Worm (Caenorhabditis elegans) whole organism, L1 larva: ENCODE measurements around the gene sru-6.

Experiments used
- C16A3.4 ChIP-seq: fragments of 150-350 bp; optimal IDR thresholded peaks from 2 replicates; lab custom pipeline; 2014; ENCODE audit warnings: missing biosample characterization, missing genetic modification characterization
- Y116A8C.19 ChIP-seq: sonication (generic microtip); optimal IDR thresholded peaks from 2 replicates; lab custom pipeline; 2016; ENCODE audit warnings: missing compliant biosample characterization, missing genetic modification characterization, borderline replicate concordance
- blmp-1 ChIP-seq: fragments of 150-350 bp; optimal IDR thresholded peaks from 2 replicates; lab custom pipeline; 2014; ENCODE audit warnings: missing biosample characterization, missing genetic modification characterization
- ceh-8 ChIP-seq: fragments of 200-800 bp; sonication (Bioruptor generic); optimal IDR thresholded peaks from 2 replicates; lab custom pipeline; 2018; ENCODE audit warnings: mild to moderate bottlenecking, missing genetic modification characterization, moderate library complexity, missing compliant biosample characterization
- ceh-82 ChIP-seq, 3 experiments: fragments of 150-350 bp in 1 of 3; sonication (generic microtip) in 2 of 3; optimal IDR thresholded peaks; 2 replicates each; lab custom pipeline; 2014 to 2017; ENCODE audit warnings: missing biosample characterization in 3 of 3, missing genetic modification characterization in 3 of 3
- ceh-90 ChIP-seq: sonication (generic microtip); optimal IDR thresholded peaks from 2 replicates; lab custom pipeline; 2016; ENCODE audit warnings: missing genetic modification characterization, missing compliant biosample characterization
- dpl-1 ChIP-seq, 3 experiments: fragments of 150-350 bp in 2 of 3; sonication (generic microtip) in 1 of 3; optimal IDR thresholded peaks; 2 replicates each; lab custom pipeline; 2014 to 2017; ENCODE audit warnings: missing biosample characterization in 3 of 3, missing genetic modification characterization in 3 of 3, missing genetic modification reagents in 3 of 3
- dsc-1 ChIP-seq: sonication (generic microtip); optimal IDR thresholded peaks from 2 replicates; lab custom pipeline; 2016; ENCODE audit warnings: mild to moderate bottlenecking, missing genetic modification characterization, missing compliant biosample characterization
- efl-1 ChIP-seq, 4 experiments: fragments of 150-350 bp; optimal IDR thresholded peaks in 3 of 4; peaks in 1 of 4; 1 replicate in 1 of 4; 2 replicates in 3 of 4; lab custom pipeline; 2014; ENCODE audit warnings: missing biosample characterization in 2 of 4, missing genetic modification characterization in 2 of 4, missing genetic modification reagents in 2 of 4
- egl-13 ChIP-seq: sonication (generic microtip); optimal IDR thresholded peaks from 2 replicates; lab custom pipeline; 2016; ENCODE audit warnings: missing genotype, missing genetic modification reagents, missing genetic modification characterization, missing compliant biosample characterization
- egl-27 ChIP-seq, 2 experiments: fragments of 150-350 bp in 1 of 2; sonication (generic microtip); optimal IDR thresholded peaks; 3 replicates each; lab custom pipeline; 2017 to 2018; ENCODE audit warnings: missing biosample characterization in 2 of 2, missing genetic modification characterization in 2 of 2, missing genetic modification reagents in 2 of 2
- elt-2 ChIP-seq: sonication (generic microtip); optimal IDR thresholded peaks from 2 replicates; lab custom pipeline; 2016; ENCODE audit warnings: missing genetic modification characterization, mild to moderate bottlenecking, inconsistent platforms, missing compliant biosample characterization, missing genetic modification reagents
- elt-3 ChIP-seq, 6 experiments: fragments of 150-350 bp in 1 of 6; sonication (generic microtip); optimal IDR thresholded peaks; 2 replicates each; lab custom pipeline; 2017 to 2018; ENCODE audit warnings: missing biosample characterization in 6 of 6, missing genetic modification characterization in 6 of 6, inconsistent platforms in 1 of 6
- ets-5 ChIP-seq: fragments of 200-800 bp; sonication (Bioruptor generic); IDR thresholded peaks from 2 replicates; pipeline ENCODE4 v1.3.6; 2022; ENCODE audit warnings: missing genetic modification characterization, missing compliant biosample characterization
- fkh-4 ChIP-seq: sonication (generic microtip); optimal IDR thresholded peaks from 2 replicates; lab custom pipeline; 2016; ENCODE audit warnings: missing compliant biosample characterization, missing genetic modification characterization, borderline replicate concordance
- hlh-17 ChIP-seq: fragments of 200-800 bp; sonication (Bioruptor generic); optimal IDR thresholded peaks from 2 replicates; lab custom pipeline; 2018; ENCODE audit warnings: missing genetic modification characterization, mild to moderate bottlenecking, missing compliant biosample characterization, moderate library complexity, borderline replicate concordance
- irx-1 ChIP-seq: sonication (generic microtip); optimal IDR thresholded peaks from 2 replicates; lab custom pipeline; 2016; ENCODE audit warnings: missing genetic modification characterization, missing compliant biosample characterization
- isw-1 ChIP-seq: fragments of 200-800 bp; sonication (Bioruptor generic); IDR thresholded peaks from 2 replicates; pipeline ENCODE4 v1.3.6; 2022; ENCODE audit warnings: missing genetic modification characterization, missing compliant biosample characterization
- jun-1 ChIP-seq: fragments of 150-350 bp; optimal IDR thresholded peaks from 2 replicates; lab custom pipeline; 2014; ENCODE audit warnings: missing biosample characterization, missing genetic modification reagents, missing genetic modification characterization
- lin-14 ChIP-seq: fragments of 200-800 bp; sonication (Bioruptor generic); optimal IDR thresholded peaks from 2 replicates; lab custom pipeline; 2018; ENCODE audit warnings: mild to moderate bottlenecking, missing genetic modification characterization, moderate library complexity, missing compliant biosample characterization
- lin-35 ChIP-seq, 2 experiments: fragments of 150-350 bp; optimal IDR thresholded peaks; 2 replicates each; lab custom pipeline; 2014; ENCODE audit warnings: missing biosample characterization in 2 of 2, missing genetic modification characterization in 2 of 2, missing genetic modification reagents in 2 of 2
- lir-3 ChIP-seq: sonication (generic microtip); optimal IDR thresholded peaks from 2 replicates; lab custom pipeline; 2016; ENCODE audit warnings: mild to moderate bottlenecking, missing genetic modification characterization, moderate library complexity, missing compliant biosample characterization; ENCODE audit not compliant: poor library complexity
- lsy-2 ChIP-seq, 2 experiments: fragments of 150-350 bp; optimal IDR thresholded peaks; 2 replicates each; lab custom pipeline; 2014; ENCODE audit warnings: missing biosample characterization in 2 of 2, missing genetic modification characterization in 2 of 2
- mdl-1 ChIP-seq, 2 experiments: fragments of 150-350 bp; optimal IDR thresholded peaks; 2 replicates each; lab custom pipeline; 2014 to 2017; ENCODE audit warnings: missing biosample characterization in 2 of 2, missing genetic modification characterization in 2 of 2, inconsistent platforms in 1 of 2
- mep-1 ChIP-seq: fragments of 150-350 bp; optimal IDR thresholded peaks from 2 replicates; lab custom pipeline; 2014; ENCODE audit warnings: missing biosample characterization, missing genetic modification characterization
- nhr-19 ChIP-seq: fragments of 200-800 bp; sonication (Bioruptor generic); conservative IDR thresholded peaks from 2 replicates; pipeline ENCODE4 v1.3.6; 2022; ENCODE audit warnings: missing genetic modification characterization, missing compliant biosample characterization
- nhr-20 ChIP-seq: sonication (generic microtip); optimal IDR thresholded peaks from 2 replicates; lab custom pipeline; 2016; ENCODE audit warnings: mild to moderate bottlenecking, missing genetic modification characterization, missing compliant biosample characterization
- nhr-71 ChIP-seq: sonication (generic microtip); optimal IDR thresholded peaks from 2 replicates; lab custom pipeline; 2016; ENCODE audit warnings: mild to moderate bottlenecking, missing genetic modification characterization, moderate library complexity, missing compliant biosample characterization
- nhr-85 ChIP-seq: sonication (generic microtip); peaks from one replicate; lab custom pipeline; 2016; ENCODE audit warnings: missing genetic modification characterization, inconsistent platforms, missing compliant biosample characterization
- nhr-90 ChIP-seq: sonication (generic microtip); optimal IDR thresholded peaks from 2 replicates; lab custom pipeline; 2016; ENCODE audit warnings: mild to moderate bottlenecking, missing genetic modification characterization, missing compliant biosample characterization; ENCODE audit not compliant: poor library complexity
- pag-3 ChIP-seq: sonication (generic microtip); optimal IDR thresholded peaks from 2 replicates; lab custom pipeline; 2017; ENCODE audit warnings: missing genetic modification characterization, mild to moderate bottlenecking, missing compliant biosample characterization, antibody characterized with exemption, borderline replicate concordance; ENCODE audit not compliant: insufficient read depth
- pax-3 ChIP-seq: fragments of 200-800 bp; sonication (Bioruptor generic); optimal IDR thresholded peaks from 2 replicates; lab custom pipeline; 2018; ENCODE audit warnings: mild to moderate bottlenecking, missing genetic modification characterization, moderate library complexity, missing compliant biosample characterization
- rnt-1 ChIP-seq: sonication (generic microtip); optimal IDR thresholded peaks from 2 replicates; lab custom pipeline; 2016; ENCODE audit warnings: mild to moderate bottlenecking, missing genetic modification characterization, moderate library complexity, missing compliant biosample characterization
- snpc-4 ChIP-seq: fragments of 150-350 bp; optimal IDR thresholded peaks from 2 replicates; lab custom pipeline; 2014; ENCODE audit warnings: missing biosample characterization, missing genetic modification characterization
- snu-23 ChIP-seq: sonication (generic microtip); optimal IDR thresholded peaks from 2 replicates; lab custom pipeline; 2016; ENCODE audit warnings: missing genetic modification characterization, missing compliant biosample characterization
- sptf-1 ChIP-seq: fragments of 150-350 bp; optimal IDR thresholded peaks from 2 replicates; lab custom pipeline; 2014; ENCODE audit warnings: missing biosample characterization, missing genetic modification characterization
- swsn-7 ChIP-seq: sonication (generic microtip); optimal IDR thresholded peaks from 2 replicates; lab custom pipeline; 2016; ENCODE audit warnings: missing genetic modification characterization, missing compliant biosample characterization
- tbx-2 ChIP-seq: sonication (generic microtip); optimal IDR thresholded peaks from 2 replicates; lab custom pipeline; 2016; ENCODE audit warnings: missing genetic modification characterization, missing compliant biosample characterization
- tlp-1 ChIP-seq: fragments of 150-350 bp; optimal IDR thresholded peaks from 2 replicates; lab custom pipeline; 2014; ENCODE audit warnings: missing biosample characterization, missing genetic modification characterization
- unc-86 ChIP-seq: sonication (generic microtip); optimal IDR thresholded peaks from 2 replicates; lab custom pipeline; 2016; ENCODE audit warnings: missing genetic modification characterization, missing compliant biosample characterization
- unc-98 ChIP-seq: fragments of 200-800 bp; sonication (Bioruptor generic); IDR thresholded peaks from 2 replicates; pipeline ENCODE4 v1.3.6; 2022; ENCODE audit warnings: missing genetic modification characterization, missing compliant biosample characterization
- xbp-1 ChIP-seq: sonication (generic microtip); optimal IDR thresholded peaks from 2 replicates; lab custom pipeline; 2016; ENCODE audit warnings: missing genetic modification characterization, missing compliant biosample characterization

The sru-6 gene

DNA sequence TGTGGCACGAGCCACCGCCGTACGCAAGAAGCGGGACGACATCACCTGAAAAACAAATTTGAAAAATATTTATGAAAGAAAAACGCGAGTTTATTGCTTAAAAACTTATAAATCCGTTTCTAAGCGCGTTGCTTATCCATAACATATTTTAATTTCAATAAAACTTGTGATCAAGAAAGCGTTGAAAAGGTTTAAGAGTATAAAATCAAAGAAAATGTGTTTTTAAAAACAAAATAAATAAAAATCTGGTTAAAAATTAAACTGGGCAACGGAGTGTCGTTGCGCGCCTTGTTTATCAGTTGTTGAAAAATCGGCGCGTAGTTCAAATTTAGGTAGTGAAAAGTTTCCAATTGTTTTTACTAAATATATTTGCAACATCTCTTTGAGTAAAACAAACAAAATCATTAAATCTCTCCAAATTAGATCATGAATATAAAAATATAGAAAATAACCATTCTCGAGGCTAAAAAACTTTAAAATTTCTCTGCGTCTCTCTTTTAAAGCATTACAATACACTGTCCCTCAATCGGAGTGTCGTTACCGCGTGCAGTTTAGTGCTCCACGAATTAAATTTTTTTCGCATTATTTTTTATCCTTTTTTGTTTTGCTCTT is 34.5 kb downstream of the sru-6 start, which contains the start of gene ndua-5 (continued):
- TF ChIP-seq nhr-71 (tag; lab: Kevin White, UChicago) (peak; percentile 79), ceh-90 (tag; lab: Kevin White, UChicago) (no peak), xbp-1 (tag; lab: Kevin White, UChicago) (peak; percentile 72), pax-3 (tag; lab: Kevin White, UChicago) (no peak), sptf-1 (tag; lab: Kevin White, UChicago) (no peak), efl-1 (optimal IDR thresholded peaks at IDR 0.05; lab: Kevin White, UChicago) (peak; percentile 90 to 92), efl-1 (GFP tag; optimal IDR thresholded peaks at IDR 0.05 in 1 of 2; lab: Kevin White, UChicago) (peak; percentile 91 to 98), unc-86 (tag; lab: Kevin White, UChicago) (peak; percentile 31), hlh-17 (GFP tag; lab: Kevin White, UChicago) (no peak)
- TF ChIP-seq, all 84 proteins: peak for 24

DNA sequence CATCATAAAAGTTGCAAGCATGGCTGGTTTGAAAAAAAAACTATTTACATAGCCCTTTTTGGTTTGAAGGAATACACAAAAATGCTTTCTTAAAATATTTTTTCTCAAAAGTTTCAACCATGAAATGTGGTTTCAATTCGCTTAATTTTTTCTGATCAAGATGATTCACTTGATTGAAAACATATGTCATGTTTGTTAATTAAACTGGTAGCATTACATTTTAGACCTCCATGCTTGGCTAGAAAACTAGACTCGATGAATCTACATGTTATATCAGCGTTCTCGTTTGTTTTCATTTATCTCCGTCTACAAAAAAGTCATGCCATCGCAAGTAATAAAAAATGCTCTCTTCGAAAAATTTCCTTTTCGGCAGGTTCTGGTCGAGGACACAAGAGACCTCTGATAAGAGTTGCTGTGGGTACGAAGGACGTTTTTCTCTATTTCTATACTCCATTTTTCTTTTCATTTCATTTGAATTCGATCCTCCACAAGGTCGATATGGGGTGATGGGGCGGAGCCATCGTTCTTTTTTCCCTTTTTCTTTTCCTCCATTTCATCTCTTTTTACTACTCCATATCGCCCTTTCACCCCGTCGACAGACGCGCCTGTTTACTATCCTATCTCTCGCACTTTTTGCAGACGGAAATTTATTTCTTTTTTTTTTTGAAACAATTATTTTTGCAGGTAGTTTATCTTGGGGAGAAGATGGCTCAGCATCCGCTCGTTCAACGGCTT is 35.4 kb downstream of the sru-6 start, which contains the start of gene elo-1:
elo-1 (plus strand) TSS at position 685 of the 735 bp plus-strand sequence.
- TF ChIP-seq rnt-1 (peak; percentile 52), ets-5 (no peak), lsy-2 (tag; optimal IDR thresholded peaks at IDR 0.05; lab: Kevin White, UChicago) (peak; percentile 22 to 30), dpl-1 (GFP tag; optimal IDR thresholded peaks at IDR 0.05; lab: Kevin White, UChicago) (peak; percentile 2 to 44 (median 14)), nhr-85 (tag; lab: Kevin White, UChicago) (peak; percentile 91), unc-86 (tag; lab: Kevin White, UChicago) (no peak), unc-98 (GFP tag; lab: Robert Waterston, UW) (no peak), snpc-4 (tag; lab: Kevin White, UChicago) (peak; percentile 35), blmp-1 (peak; percentile 98), snu-23 (peak; percentile 71), tlp-1 (tag; lab: Kevin White, UChicago) (peak; percentile 3), Y116A8C.19 (no peak), egl-13 (no peak), jun-1 (tag; lab: Kevin White, UChicago) (peak; percentile 6), ceh-82 (tag; optimal IDR thresholded peaks at IDR 0.05; lab: Kevin White, UChicago) (peak in 1 of 3 experiments; percentile 23), isw-1 (GFP tag; lab: Robert Waterston, UW) (no peak), dsc-1 (tag; lab: Kevin White, UChicago) (peak; percentile 93), tbx-2 (tag; lab: Kevin White, UChicago) (peak; percentile 5), elt-2 (tag; lab: Kevin White, UChicago) (peak; percentile 75), ceh-8 (GFP tag; lab: Kevin White, UChicago) (no peak), lin-14 (GFP tag; lab: Kevin White, UChicago) (peak; percentile 84), irx-1 (no peak), fkh-4 (peak; percentile 89), efl-1 (optimal IDR thresholded peaks at IDR 0.05; lab: Kevin White, UChicago) (peak; percentile 26 to 29), efl-1 (GFP tag; optimal IDR thresholded peaks at IDR 0.05 in 1 of 2; lab: Kevin White, UChicago) (peak; percentile 30 to 92), pag-3 (no peak), C16A3.4 (peak; percentile 6), swsn-7 (peak; percentile 39), nhr-19 (GFP tag; lab: Robert Waterston, UW) (peak; percentile 53), lir-3 (tag; lab: Kevin White, UChicago) (no peak), lin-35 (GFP tag; optimal IDR thresholded peaks at IDR 0.05; lab: Kevin White, UChicago) (peak in 1 of 2 experiments; percentile 40), nhr-71 (tag; lab: Kevin White, UChicago) (peak; percentile 76), mep-1 (tag; lab: Kevin White, UChicago) (peak; percentile 68), mdl-1 (tag; optimal IDR thresholded peaks at IDR 0.05; lab: Kevin White, UChicago) (peak in 1 of 2 experiments; percentile 18), nhr-20 (tag; lab: Kevin White, UChicago) (peak; percentile 81), elt-3 (tag; optimal IDR thresholded peaks at IDR 0.05; lab: Kevin White, UChicago) (peak in 4 of 6 experiments; percentile 21 to 46 (median 40)), egl-27 (tag; optimal IDR thresholded peaks at IDR 0.05; lab: Kevin White, UChicago) (peak in 1 of 2 experiments; percentile 31), nhr-90 (peak; percentile 65), xbp-1 (tag; lab: Kevin White, UChicago) (peak; percentile 21)
